Worm (Caenorhabditis elegans): ENCODE results near the gene F53F4.11.

- TF ChIP-seq ceh-30 (tag; optimal IDR thresholded peaks at IDR 0.05): no peak
- no peak for TF ChIP-seq ceh-34 (tag; optimal IDR thresholded peaks at IDR 0.05)
- no peak for TF ChIP-seq nhr-232 (tag; optimal IDR thresholded peaks at IDR 0.05)
- no peak for TF ChIP-seq pqm-1 (tag; optimal IDR thresholded peaks at IDR 0.05)
- no peak for TF ChIP-seq dmd-4 (tag; optimal IDR thresholded peaks at IDR 0.05; ENCODE audit: borderline replicate concordance)
- no peak for TF ChIP-seq pha-4 (tag; optimal IDR thresholded peaks at IDR 0.05)
- no peak for TF ChIP-seq pax-1 (tag; optimal IDR thresholded peaks at IDR 0.05)
- TF ChIP-seq ceh-2 (tag; optimal IDR thresholded peaks at IDR 0.05): no peak
- TF ChIP-seq F13H6.1 (tag; optimal IDR thresholded peaks at IDR 0.05): no peak
- TF ChIP-seq ets-4 (tag; optimal IDR thresholded peaks at IDR 0.05): no peak
- no peak for TF ChIP-seq che-1 (tag; optimal IDR thresholded peaks at IDR 0.05)
- no peak for TF ChIP-seq hlh-6 (tag; optimal IDR thresholded peaks at IDR 0.05)
These were observed 34.3 kb upstream of the F53F4.11 start for ce11 chrV:13658577-13658976.

Measured in whole organism, late embryonic.